Fruit fly (Drosophila melanogaster): ENCODE measurements around the gene CG11052.

Gene CG11052

dm6 chr3R:7999530-8000116, 9.5 kb downstream of the CG11052 start, which contains the start of gene PIG-H:
PIG-H (plus strand) TSS chr3R:7999832.
- TF ChIP-seq Sp1 (GFP tag; optimal IDR thresholded peaks at IDR 0.05): no peak
- TF ChIP-seq tai (GFP tag; optimal IDR thresholded peaks at IDR 0.05): peak; percentile 46
- TF ChIP-seq Vsx2 (GFP tag; optimal IDR thresholded peaks at IDR 0.05; ENCODE audit: partially characterized antibody): no peak
- no peak for TF ChIP-seq Hnf4 (GFP tag; optimal IDR thresholded peaks at IDR 0.05)
- TF ChIP-seq woc (GFP tag; optimal IDR thresholded peaks at IDR 0.05): no peak
- peak; percentile 60 for TF ChIP-seq Dif (GFP tag; optimal IDR thresholded peaks at IDR 0.05; ENCODE audit: partially characterized antibody)
- no peak for TF ChIP-seq Abd-B (GFP tag; optimal IDR thresholded peaks at IDR 0.05)
- peak; percentile 52 for TF ChIP-seq brk (GFP tag; optimal IDR thresholded peaks at IDR 0.05)
- no peak for TF ChIP-seq dmrt93B (GFP tag; optimal IDR thresholded peaks at IDR 0.05)
- TF ChIP-seq N (GFP tag; optimal IDR thresholded peaks at IDR 0.05): peak; percentile 20
- TF ChIP-seq Dfd (GFP tag; optimal IDR thresholded peaks at IDR 0.05): no peak
- no peak for TF ChIP-seq foxo (GFP tag; optimal IDR thresholded peaks at IDR 0.05)

dm6 chr3R:7998778-7999177, 10.3 kb downstream of the CG11052 start:
- TF ChIP-seq OdsH (GFP tag; optimal IDR thresholded peaks at IDR 0.05) (no peak), GATAd (GFP tag; optimal IDR thresholded peaks at IDR 0.05) (no peak), dsf (GFP tag; optimal IDR thresholded peaks at IDR 0.05; ENCODE audit: borderline replicate concordance) (no peak), br (GFP tag; optimal IDR thresholded peaks at IDR 0.05) (no peak), Jra (GFP tag; optimal IDR thresholded peaks at IDR 0.05) (no peak), N (GFP tag; optimal IDR thresholded peaks at IDR 0.05) (no peak), Rel (GFP tag; optimal IDR thresholded peaks at IDR 0.05) (no peak), Rel (tag; optimal IDR thresholded peaks at IDR 0.05) (no peak), rgr (GFP tag; optimal IDR thresholded peaks at IDR 0.05) (no peak), Mio (GFP tag; optimal IDR thresholded peaks at IDR 0.05) (no peak), brk (GFP tag; optimal IDR thresholded peaks at IDR 0.05) (no peak), Hr78 (GFP tag; optimal IDR thresholded peaks at IDR 0.05) (no peak), CG32264 (GFP tag; optimal IDR thresholded peaks at IDR 0.05) (no peak), Myc (optimal IDR thresholded peaks at IDR 0.05) (no peak), dmrt93B (GFP tag; optimal IDR thresholded peaks at IDR 0.05) (no peak)

dm6 chr3R:7995722-7996121, 13.4 kb downstream of the CG11052 start, which contains the start of gene Elovl7:
Elovl7 (minus strand) TSS chr3R:7995852.
- no peak for TF ChIP-seq usp (GFP tag; optimal IDR thresholded peaks at IDR 0.05)
- no peak for TF ChIP-seq Vsx2 (GFP tag; optimal IDR thresholded peaks at IDR 0.05; ENCODE audit: partially characterized antibody)
- no peak for TF ChIP-seq Abd-B (GFP tag; optimal IDR thresholded peaks at IDR 0.05)
- no peak for TF ChIP-seq Rel (GFP tag; optimal IDR thresholded peaks at IDR 0.05)
- no peak for TF ChIP-seq Rel (tag; optimal IDR thresholded peaks at IDR 0.05)
- TF ChIP-seq brk (GFP tag; optimal IDR thresholded peaks at IDR 0.05): no peak
- TF ChIP-seq Myc (optimal IDR thresholded peaks at IDR 0.05): no peak
- no peak for TF ChIP-seq h (GFP tag; optimal IDR thresholded peaks at IDR 0.05)
- TF ChIP-seq psq (GFP tag; optimal IDR thresholded peaks at IDR 0.05): no peak

dm6 chr3R:7994629-7995028, 14.5 kb downstream of the CG11052 start:
- no peak for TF ChIP-seq Myc (optimal IDR thresholded peaks at IDR 0.05)
- TF ChIP-seq pan (optimal IDR thresholded peaks at IDR 0.05): no peak
- no peak for TF ChIP-seq Dfd (GFP tag; optimal IDR thresholded peaks at IDR 0.05)
- TF ChIP-seq GATAd (GFP tag; optimal IDR thresholded peaks at IDR 0.05): no peak
- no peak for TF ChIP-seq HLH106 (tag; optimal IDR thresholded peaks at IDR 0.05)
- no peak for TF ChIP-seq Abd-B (GFP tag; optimal IDR thresholded peaks at IDR 0.05)
- no peak for TF ChIP-seq br (GFP tag; optimal IDR thresholded peaks at IDR 0.05)
- no peak for TF ChIP-seq sv (GFP tag; optimal IDR thresholded peaks at IDR 0.05)
- TF ChIP-seq Hr83 (GFP tag; optimal IDR thresholded peaks at IDR 0.05; ENCODE audit: poor library complexity, severe bottlenecking): no peak
- no peak for TF ChIP-seq h (GFP tag; optimal IDR thresholded peaks at IDR 0.05)
- TF ChIP-seq Rel (GFP tag; optimal IDR thresholded peaks at IDR 0.05): no peak
- no peak for TF ChIP-seq Rel (tag; optimal IDR thresholded peaks at IDR 0.05)

- TF ChIP-seq Dif (GFP tag; optimal IDR thresholded peaks at IDR 0.05; ENCODE audit: partially characterized antibody) (peak; percentile 27), Dfd (GFP tag; optimal IDR thresholded peaks at IDR 0.05) (peak; percentile 72), sv (GFP tag; optimal IDR thresholded peaks at IDR 0.05) (no peak), CG9705 (GFP tag; optimal IDR thresholded peaks at IDR 0.05) (no peak), Rel (GFP tag; optimal IDR thresholded peaks at IDR 0.05) (no peak), Rel (tag; optimal IDR thresholded peaks at IDR 0.05) (peak; percentile 2)
These were observed 15.6 kb downstream of the CG11052 start for dm6 chr3R:7993506-7993905.

Data from whole organism, wandering third instar larva.